Worm (Caenorhabditis elegans) whole organism, late embryonic: Measurements from ENCODE around the gene F19H8.2.
"Not testable (repeated sequence)": the region's sequence is repeated elsewhere in the genome, so short reads cannot be mapped to it uniquely, and the experiment has no call there.

Experiments used
- C38D4.7 ChIP-seq: fragments of 200-800 bp; sonication (Bioruptor generic); optimal IDR thresholded peaks from 2 replicates; lab custom pipeline; 2018; ENCODE audit warnings: mild to moderate bottlenecking, missing genetic modification characterization, moderate library complexity, missing compliant biosample characterization
- K09A11.1 ChIP-seq: sonication (generic microtip); optimal IDR thresholded peaks from 2 replicates; lab custom pipeline; 2017; ENCODE audit warnings: antibody characterized with exemption, mild to moderate bottlenecking, missing genetic modification characterization, missing compliant biosample characterization; ENCODE audit not compliant: insufficient read depth
- ahr-1 ChIP-seq: sonication (generic microtip); optimal IDR thresholded peaks from 2 replicates; lab custom pipeline; 2016; ENCODE audit warnings: missing genetic modification characterization, missing compliant biosample characterization
- ama-1 ChIP-seq: fragments of 150-350 bp; optimal IDR thresholded peaks from 2 replicates; lab custom pipeline; 2014
- ceh-14 ChIP-seq: sonication (generic microtip); optimal IDR thresholded peaks from 2 replicates; lab custom pipeline; 2016; ENCODE audit warnings: missing genotype, missing genetic modification characterization, missing compliant biosample characterization
- ceh-18 ChIP-seq: sonication (generic microtip); optimal IDR thresholded peaks from 2 replicates; lab custom pipeline; 2016; ENCODE audit warnings: missing genetic modification characterization, missing compliant biosample characterization
- ceh-31 ChIP-seq: sonication (generic microtip); optimal IDR thresholded peaks from 2 replicates; lab custom pipeline; 2016; ENCODE audit warnings: missing genetic modification characterization, missing compliant biosample characterization
- ceh-34 ChIP-seq: sonication (generic microtip); optimal IDR thresholded peaks from 2 replicates; lab custom pipeline; 2016; ENCODE audit warnings: mild to moderate bottlenecking, missing genetic modification characterization, missing compliant biosample characterization
- che-1 ChIP-seq: sonication (generic microtip); optimal IDR thresholded peaks from 2 replicates; lab custom pipeline; 2016; ENCODE audit warnings: mild to moderate bottlenecking, missing genetic modification characterization, missing compliant biosample characterization
- dve-1 ChIP-seq: sonication (generic microtip); optimal IDR thresholded peaks from 2 replicates; lab custom pipeline; 2017; ENCODE audit warnings: antibody characterized with exemption, mild to moderate bottlenecking, missing genetic modification characterization, missing compliant biosample characterization
- elt-4 ChIP-seq: sonication (generic microtip); optimal IDR thresholded peaks from 2 replicates; lab custom pipeline; 2016; ENCODE audit warnings: missing genetic modification characterization, missing compliant biosample characterization
- ets-4 ChIP-seq: sonication (generic microtip); optimal IDR thresholded peaks from 2 replicates; lab custom pipeline; 2016; ENCODE audit warnings: missing genetic modification characterization, missing compliant biosample characterization
- fax-1 ChIP-seq: sonication (generic microtip); optimal IDR thresholded peaks from 2 replicates; lab custom pipeline; 2016; ENCODE audit warnings: missing genotype, missing genetic modification characterization, missing compliant biosample characterization
- fkh-10 ChIP-seq: fragments of 150-350 bp; optimal IDR thresholded peaks from 2 replicates; lab custom pipeline; 2014; ENCODE audit warnings: missing biosample characterization, missing genetic modification reagents, missing genetic modification characterization
- fkh-6 ChIP-seq: sonication (generic microtip); optimal IDR thresholded peaks from 2 replicates; lab custom pipeline; 2016; ENCODE audit warnings: missing genetic modification characterization, missing compliant biosample characterization
- hlh-8 ChIP-seq: sonication (generic microtip); optimal IDR thresholded peaks from 2 replicates; lab custom pipeline; 2016; ENCODE audit warnings: missing genotype, missing genetic modification characterization, missing compliant biosample characterization
- lim-6 ChIP-seq: sonication (generic microtip); optimal IDR thresholded peaks from 2 replicates; lab custom pipeline; 2016; ENCODE audit warnings: missing genetic modification characterization, missing compliant biosample characterization
- madf-2 ChIP-seq: sonication (generic microtip); optimal IDR thresholded peaks from 2 replicates; lab custom pipeline; 2017; ENCODE audit warnings: missing genetic modification characterization, missing compliant biosample characterization
- pha-2 ChIP-seq: sonication (generic microtip); optimal IDR thresholded peaks from 2 replicates; lab custom pipeline; 2017; ENCODE audit warnings: mild to moderate bottlenecking, missing genetic modification characterization, missing compliant biosample characterization
- pros-1 ChIP-seq: fragments of 150-350 bp; optimal IDR thresholded peaks from 2 replicates; lab custom pipeline; 2014; ENCODE audit warnings: missing biosample characterization, missing genetic modification reagents, missing genetic modification characterization
- unc-3 ChIP-seq, 2 experiments: fragments of 200-800 bp in 1 of 2; sonication (Bioruptor generic) in 1 of 2; sonication (generic microtip) in 1 of 2; conservative IDR thresholded peaks in 1 of 2; optimal IDR thresholded peaks in 1 of 2; 2 replicates each; pipeline versions ENCODE4 v1.3.6 to Lab custom; 2016 to 2022; ENCODE audit warnings: missing compliant biosample characterization in 2 of 2, missing genetic modification characterization in 2 of 2, missing genetic modification reagents in 1 of 2
- unc-42 ChIP-seq: sonication (generic microtip); optimal IDR thresholded peaks from 2 replicates; lab custom pipeline; 2016; ENCODE audit warnings: missing genotype, missing genetic modification characterization, missing compliant biosample characterization
- zip-5 ChIP-seq: sonication (generic microtip); optimal IDR thresholded peaks from 2 replicates; lab custom pipeline; 2016; ENCODE audit warnings: missing genetic modification characterization, missing compliant biosample characterization

The F19H8.2 gene

DNA sequence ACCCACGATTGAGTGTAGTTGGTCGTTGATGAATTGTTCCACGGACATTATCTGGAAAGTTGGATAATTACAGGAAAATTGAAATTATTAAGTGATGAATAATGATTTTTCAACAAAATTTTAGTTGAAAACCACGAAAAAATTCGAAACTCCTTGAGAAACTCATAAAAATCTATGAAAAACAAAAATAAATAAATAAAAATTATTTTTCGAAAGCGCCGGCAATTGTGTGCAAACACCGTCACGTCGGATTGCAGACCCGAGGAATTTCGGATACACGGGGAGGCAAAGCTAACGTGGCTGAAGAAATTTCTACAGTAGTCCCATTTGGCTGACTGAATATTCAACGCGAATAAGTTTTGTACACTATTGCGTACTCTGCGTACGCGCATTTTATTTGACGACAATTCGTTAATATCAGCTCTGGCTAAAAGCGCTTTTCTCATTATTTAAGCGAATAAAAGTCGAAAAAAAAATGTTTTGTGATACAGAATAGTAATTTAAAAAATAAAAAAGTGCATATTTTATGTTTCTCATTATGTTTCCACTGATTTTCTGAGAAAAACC is 44.0 kb downstream of the F19H8.2 start, which contains the start of gene mog-4 (continued):
- TF ChIP-seq unc-3 (GFP tag; conservative IDR thresholded peaks at IDR 0.05; lab: Robert Waterston, UW) (peak; percentile 62; the same call in 1 of the 2 replicates), unc-42 (tag; lab: Kevin White, UChicago) (peak; percentile 89), ceh-31 (peak; percentile 91), zip-5 (tag; lab: Kevin White, UChicago) (peak; percentile 41), madf-2 (tag; lab: Kevin White, UChicago) (peak; percentile 50), hlh-8 (tag; lab: Kevin White, UChicago) (peak; percentile 78), ceh-18 (tag; lab: Kevin White, UChicago) (peak; percentile 85), ceh-34 (tag; lab: Kevin White, UChicago) (peak; percentile 76), ceh-14 (tag; lab: Kevin White, UChicago) (peak; percentile 82)
- TF ChIP-seq unc-3 (tag; optimal IDR thresholded peaks at IDR 0.05; lab: Kevin White, UChicago) = not testable (repeated sequence)

DNA sequence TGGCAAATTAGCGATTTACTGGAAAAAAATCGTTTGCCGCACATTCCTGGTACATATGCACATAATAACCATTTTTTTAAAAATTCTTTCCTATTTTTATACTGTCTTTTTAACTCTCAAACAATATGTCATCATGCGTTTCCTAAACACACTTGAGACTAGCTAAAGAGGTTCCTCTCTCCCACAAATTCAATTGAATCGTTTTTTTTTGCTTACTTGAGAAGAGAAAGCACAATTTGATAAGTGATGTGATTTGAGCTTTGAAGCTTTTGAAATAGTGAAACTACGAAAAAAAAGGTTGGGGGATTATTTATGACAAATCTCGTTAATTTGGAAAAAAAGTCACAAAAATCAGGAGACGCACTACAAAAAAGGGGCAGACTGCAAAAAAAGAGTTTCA is 50.6 kb downstream of the F19H8.2 start:
- TF ChIP-seq K09A11.1 (tag; lab: Kevin White, UChicago) (no peak), lim-6 (tag; lab: Kevin White, UChicago) (no peak), che-1 (tag; lab: Kevin White, UChicago) (no peak), pha-2 (tag; lab: Kevin White, UChicago) (no peak), elt-4 (tag; lab: Kevin White, UChicago) (no peak), C38D4.7 (GFP tag; lab: Kevin White, UChicago) (no peak), dve-1 (tag; lab: Kevin White, UChicago) (no peak), fkh-6 (tag; lab: Kevin White, UChicago) (no peak), ets-4 (tag; lab: Kevin White, UChicago) (no peak), fkh-10 (GFP tag; lab: Kevin White, UChicago) (no peak), fax-1 (no peak), pros-1 (tag; lab: Kevin White, UChicago) (no peak), ahr-1 (tag; lab: Kevin White, UChicago) (no peak), ama-1 (lab: Kevin White, UChicago) (no peak), ceh-34 (tag; lab: Kevin White, UChicago) (no peak)
